Fruit fly (Drosophila melanogaster): Measurements from ENCODE around the gene ScpX.

The ScpX gene

DNA sequence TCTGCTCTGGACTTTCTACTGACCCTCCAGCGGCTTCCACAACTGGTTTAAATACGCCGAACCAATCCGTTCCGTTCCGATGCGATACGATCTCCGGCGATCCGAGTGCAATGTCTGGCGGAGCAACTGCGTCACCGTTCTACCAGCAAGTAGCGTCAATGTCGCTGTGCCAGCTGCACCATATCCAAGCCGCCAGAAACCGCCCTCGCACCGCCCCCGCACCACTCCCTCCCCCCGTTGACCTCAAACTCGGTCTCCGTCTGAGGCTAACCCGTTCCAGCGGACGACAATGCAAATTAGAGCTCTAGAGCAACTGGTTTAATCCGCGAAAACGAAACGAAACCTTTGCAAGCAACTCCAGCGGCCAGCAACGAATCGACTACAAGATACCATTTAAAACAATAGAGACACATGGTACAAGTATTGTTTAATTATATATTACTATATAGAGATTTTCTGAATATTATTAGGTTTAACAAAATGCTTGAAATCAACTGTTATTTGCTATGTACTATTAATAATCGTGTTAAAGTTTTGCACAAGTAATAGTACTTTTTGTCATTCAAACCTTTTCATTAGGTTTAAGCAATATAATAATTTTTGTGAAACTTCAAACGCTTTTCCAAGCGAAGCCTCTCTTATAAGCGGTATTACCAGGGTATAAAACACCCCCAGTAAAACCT, 19.9 kb upstream of the ScpX start, which contains the start of the genes CG10570 and CG42502 (continued):
- TF ChIP-seq Gug (GFP tag; IDR thresholded peaks at IDR 0.05) (no peak), Eip75B (GFP tag; optimal IDR thresholded peaks at IDR 0.05) (no peak), pdm3 (GFP tag; optimal IDR thresholded peaks at IDR 0.05) (no peak), acj6 (GFP tag; optimal IDR thresholded peaks at IDR 0.05) (peak; percentile 9), Ets96B (tag; optimal IDR thresholded peaks at IDR 0.05) (peak; percentile 38), CG10631 (GFP tag; optimal IDR thresholded peaks at IDR 0.05) (peak; percentile 21), eg (GFP tag; IDR thresholded peaks at IDR 0.05) (no peak), CG8119 (GFP tag; IDR thresholded peaks at IDR 0.05) (no peak), fd59A (GFP tag; optimal IDR thresholded peaks at IDR 0.05) (no peak)

DNA sequence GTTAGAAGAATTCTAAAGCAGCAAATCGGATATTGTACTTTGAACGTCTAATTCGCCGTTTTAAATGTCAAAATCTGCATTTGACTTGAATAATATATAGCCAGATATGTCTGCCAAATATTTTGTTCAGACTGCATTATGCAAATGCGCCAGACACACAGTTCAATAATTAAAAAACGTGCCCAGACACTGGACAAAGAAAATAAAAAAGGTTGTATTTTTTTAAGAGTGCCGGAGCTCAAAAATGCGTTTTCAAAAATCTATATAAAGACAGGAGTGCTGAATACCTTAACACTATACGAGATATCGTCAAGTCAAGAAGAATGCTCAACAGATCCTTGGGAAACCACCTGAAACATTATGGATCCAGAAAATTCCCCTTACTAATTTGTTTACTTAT, 18.7 kb upstream of the ScpX start, which contains the start of the genes CG17325 and CG42305:
Gene CG17325 (plus strand): TSS at position 301 of the 400 bp plus-strand sequence.
Gene CG42305 (plus strand): TSS at position 301 of the 400 bp plus-strand sequence.
- TF ChIP-seq CG11902 (GFP tag; optimal IDR thresholded peaks at IDR 0.05) = no peak
- no peak for TF ChIP-seq topi (GFP tag; optimal IDR thresholded peaks at IDR 0.05)
- TF ChIP-seq CG4318 (GFP tag; optimal IDR thresholded peaks at IDR 0.05) = no peak
- no peak for TF ChIP-seq fd59A (GFP tag; optimal IDR thresholded peaks at IDR 0.05)
- no peak for TF ChIP-seq CG6792 (GFP tag; optimal IDR thresholded peaks at IDR 0.05)
- no peak for TF ChIP-seq fd85E (GFP tag; optimal IDR thresholded peaks at IDR 0.05)
- no peak for TF ChIP-seq CG1621 (tag; optimal IDR thresholded peaks at IDR 0.05)
- TF ChIP-seq svp (GFP tag) = no peak
- TF ChIP-seq pdm3 (GFP tag; optimal IDR thresholded peaks at IDR 0.05) = no peak

DNA sequence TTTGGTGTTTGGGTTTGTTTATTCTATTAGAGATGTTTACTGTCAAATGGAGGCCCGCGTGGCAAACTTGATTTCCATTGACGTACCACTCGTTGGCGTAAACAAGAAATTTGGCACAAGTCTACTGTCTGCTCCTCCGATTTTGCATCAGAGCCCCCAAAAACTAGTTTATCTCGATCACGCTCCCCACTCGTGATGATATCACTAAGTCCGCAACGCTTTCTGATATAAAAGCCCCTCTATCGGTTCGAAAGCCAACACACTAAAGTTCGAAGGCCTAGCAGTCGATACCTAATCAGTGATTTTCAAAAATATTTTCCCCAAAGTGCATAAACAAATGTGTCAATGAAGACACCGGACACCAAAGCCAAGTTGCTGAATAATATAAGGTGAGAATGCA, 18.3 kb upstream of the ScpX start:
- no peak for TF ChIP-seq Hr4 (GFP tag; optimal IDR thresholded peaks at IDR 0.05)
- no peak for TF ChIP-seq CG6792 (GFP tag; optimal IDR thresholded peaks at IDR 0.05)
- TF ChIP-seq Gug (GFP tag; IDR thresholded peaks at IDR 0.05) = no peak

DNA sequence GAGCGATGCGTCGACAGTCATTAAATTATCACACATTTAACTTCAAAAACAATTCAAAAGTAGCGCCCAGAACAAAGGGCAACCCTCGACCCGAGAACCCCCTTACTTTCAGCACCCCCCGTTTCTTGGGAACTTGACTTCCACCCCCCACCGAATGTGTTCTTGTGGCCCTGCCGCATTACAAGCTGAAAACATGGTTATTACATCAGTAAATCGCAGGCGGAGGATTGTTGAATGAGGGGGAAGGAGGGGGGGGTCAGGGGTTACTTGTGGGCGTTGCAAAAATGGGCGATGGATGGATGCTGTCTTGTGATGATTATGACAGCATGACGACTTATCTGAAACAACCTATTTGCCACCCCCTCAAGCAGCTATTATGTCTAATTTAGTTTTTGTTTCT, 15.8 kb upstream of the ScpX start:
- TF ChIP-seq CG8119 (GFP tag; IDR thresholded peaks at IDR 0.05) = no peak
- TF ChIP-seq CG6792 (GFP tag; optimal IDR thresholded peaks at IDR 0.05) = no peak
- TF ChIP-seq Ets96B (tag; optimal IDR thresholded peaks at IDR 0.05) = no peak
- no peak for TF ChIP-seq fd59A (GFP tag; optimal IDR thresholded peaks at IDR 0.05)
- TF ChIP-seq Sox15 (GFP tag; optimal IDR thresholded peaks at IDR 0.05) = no peak
- TF ChIP-seq CG7368 (GFP tag; optimal IDR thresholded peaks at IDR 0.05) = no peak
- TF ChIP-seq CG32006 (GFP tag; optimal IDR thresholded peaks at IDR 0.05) = no peak

DNA sequence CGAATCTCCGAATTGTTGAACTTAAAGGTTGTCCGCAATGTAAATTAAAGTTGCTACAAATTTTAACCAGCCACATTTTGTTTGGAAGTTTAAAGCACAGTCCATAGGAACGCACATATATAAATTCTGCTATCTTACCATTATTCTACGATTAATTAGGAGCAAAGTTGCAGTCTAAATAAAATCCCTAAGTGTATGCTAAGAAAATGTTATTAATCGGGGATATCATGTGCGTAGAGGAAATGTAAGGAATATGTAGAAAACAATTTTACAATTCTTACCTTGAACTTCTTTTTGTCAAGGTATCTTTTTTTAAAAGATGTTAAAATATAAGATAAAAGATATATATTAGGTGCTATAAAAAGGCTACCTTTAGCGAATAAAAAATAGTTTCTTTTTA, 12.6 kb upstream of the ScpX start:
- TF ChIP-seq CG34406 (GFP tag; optimal IDR thresholded peaks at IDR 0.05) (no peak), Lpt (GFP tag; optimal IDR thresholded peaks at IDR 0.05) (no peak), acj6 (GFP tag; optimal IDR thresholded peaks at IDR 0.05) (no peak), CG16779 (tag; optimal IDR thresholded peaks at IDR 0.05) (no peak), svp (GFP tag) (peak; percentile 17), Smox (GFP tag; optimal IDR thresholded peaks at IDR 0.05) (no peak), fkh (GFP tag; optimal IDR thresholded peaks at IDR 0.05) (no peak)

DNA sequence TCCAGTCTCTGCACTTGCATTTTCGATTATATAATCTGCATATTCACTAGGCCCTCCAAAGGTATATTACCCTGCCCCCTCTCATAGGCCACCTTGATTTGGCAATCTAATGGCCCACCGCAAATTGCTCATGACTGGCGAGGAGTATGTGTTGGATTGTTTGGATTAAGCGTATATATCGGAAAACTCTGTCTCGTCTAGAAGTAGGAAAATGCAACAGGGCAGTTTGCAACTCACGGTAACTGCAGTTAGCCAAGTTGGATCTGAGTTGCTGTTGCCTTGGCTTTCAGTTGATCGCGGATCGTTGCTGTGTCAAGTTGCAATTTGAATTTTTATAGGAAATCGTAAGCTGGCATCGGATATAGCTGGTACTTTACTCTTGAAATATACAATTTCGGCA, 12.0 kb upstream of the ScpX start, which contains the start of gene Ugt36F1:
Gene Ugt36F1 (plus strand): TSS at position 301 of the 400 bp plus-strand sequence.
- TF ChIP-seq Hr38 (GFP tag; optimal IDR thresholded peaks at IDR 0.05) (no peak), CG6163 (GFP tag; IDR thresholded peaks at IDR 0.05) (no peak), fkh (GFP tag; optimal IDR thresholded peaks at IDR 0.05) (no peak), pdm3 (GFP tag; optimal IDR thresholded peaks at IDR 0.05) (no peak), CG32006 (GFP tag; optimal IDR thresholded peaks at IDR 0.05) (no peak), vri (GFP tag; optimal IDR thresholded peaks at IDR 0.05) (no peak), cyc (GFP tag; optimal IDR thresholded peaks at IDR 0.05) (no peak)

DNA sequence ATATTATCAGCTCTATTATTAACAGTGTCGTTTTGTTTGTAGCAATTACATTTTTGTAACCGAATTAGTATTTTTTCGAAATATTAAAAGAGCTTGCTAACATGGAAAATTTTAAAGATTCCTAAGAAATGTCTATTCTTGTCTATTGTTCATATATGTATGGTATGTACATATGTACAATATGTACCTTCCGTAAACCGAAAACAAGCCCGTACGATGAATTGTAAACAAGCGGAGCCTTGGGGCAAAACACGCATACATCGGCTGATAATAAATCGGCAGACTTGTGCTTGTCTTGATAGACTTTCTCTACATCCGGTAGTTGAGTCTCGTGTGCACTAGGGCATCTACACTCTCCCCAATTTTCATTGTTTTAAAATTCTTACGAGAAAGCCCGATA, 8.2 kb upstream of the ScpX start:
- TF ChIP-seq fkh (GFP tag; optimal IDR thresholded peaks at IDR 0.05) (peak; percentile 73), CG8632 (GFP tag; optimal IDR thresholded peaks at IDR 0.05) (peak; percentile 3), ss (GFP tag; optimal IDR thresholded peaks at IDR 0.05) (no peak), CG6808 (GFP tag; optimal IDR thresholded peaks at IDR 0.05) (no peak), CG32006 (GFP tag; optimal IDR thresholded peaks at IDR 0.05) (no peak)

All from whole organism, prepupa.